Worm (Caenorhabditis elegans) whole organism, L1 larva: Measurements from ENCODE around the gene sumv-1.

Experiments used
- C04F5.9 ChIP-seq: sonication (generic microtip); optimal IDR thresholded peaks from 2 replicates; lab custom pipeline; 2016; ENCODE audit warnings: missing genetic modification characterization, missing compliant biosample characterization
- C34B4.2 ChIP-seq: sonication (generic microtip); optimal IDR thresholded peaks from 2 replicates; lab custom pipeline; 2017; ENCODE audit warnings: mild to moderate bottlenecking, missing genetic modification characterization, missing compliant biosample characterization
- F16B12.6 ChIP-seq: fragments of 150-350 bp; optimal IDR thresholded peaks from 2 replicates; lab custom pipeline; 2014; ENCODE audit warnings: missing biosample characterization, missing genetic modification characterization
- alr-1 ChIP-seq: fragments of 200-800 bp; sonication (Bioruptor generic); optimal IDR thresholded peaks from 2 replicates; lab custom pipeline; 2018; ENCODE audit warnings: borderline replicate concordance, mild to moderate bottlenecking, missing genetic modification characterization, missing compliant biosample characterization
- aly-2 ChIP-seq: fragments of 150-350 bp; optimal IDR thresholded peaks from 2 replicates; lab custom pipeline; 2014; ENCODE audit warnings: missing biosample characterization, missing genetic modification characterization
- ama-1 ChIP-seq: fragments of 150-350 bp; optimal IDR thresholded peaks from 2 replicates; lab custom pipeline; 2014
- ceh-82 ChIP-seq, 3 experiments: fragments of 150-350 bp in 1 of 3; sonication (generic microtip) in 2 of 3; optimal IDR thresholded peaks; 2 replicates each; lab custom pipeline; 2014 to 2017; ENCODE audit warnings: missing biosample characterization in 3 of 3, missing genetic modification characterization in 3 of 3
- dpl-1 ChIP-seq, 3 experiments: fragments of 150-350 bp in 2 of 3; sonication (generic microtip) in 1 of 3; optimal IDR thresholded peaks; 2 replicates each; lab custom pipeline; 2014 to 2017; ENCODE audit warnings: missing biosample characterization in 3 of 3, missing genetic modification characterization in 3 of 3, missing genetic modification reagents in 3 of 3
- efl-1 ChIP-seq, 4 experiments: fragments of 150-350 bp; optimal IDR thresholded peaks in 3 of 4; peaks in 1 of 4; 1 replicate in 1 of 4; 2 replicates in 3 of 4; lab custom pipeline; 2014; ENCODE audit warnings: missing biosample characterization in 2 of 4, missing genetic modification characterization in 2 of 4, missing genetic modification reagents in 2 of 4
- egl-13 ChIP-seq: sonication (generic microtip); optimal IDR thresholded peaks from 2 replicates; lab custom pipeline; 2016; ENCODE audit warnings: missing genotype, missing genetic modification reagents, missing genetic modification characterization, missing compliant biosample characterization
- elt-2 ChIP-seq: sonication (generic microtip); optimal IDR thresholded peaks from 2 replicates; lab custom pipeline; 2016; ENCODE audit warnings: missing genetic modification characterization, mild to moderate bottlenecking, inconsistent platforms, missing compliant biosample characterization, missing genetic modification reagents
- fos-1 ChIP-seq: fragments of 150-350 bp; optimal IDR thresholded peaks from 2 replicates; lab custom pipeline; 2014; ENCODE audit warnings: missing biosample characterization, missing genetic modification characterization
- hlh-17 ChIP-seq: fragments of 200-800 bp; sonication (Bioruptor generic); optimal IDR thresholded peaks from 2 replicates; lab custom pipeline; 2018; ENCODE audit warnings: missing genetic modification characterization, mild to moderate bottlenecking, missing compliant biosample characterization, moderate library complexity, borderline replicate concordance
- hpl-2 ChIP-seq: fragments of 150-350 bp; optimal IDR thresholded peaks from 2 replicates; lab custom pipeline; 2014; ENCODE audit warnings: missing biosample characterization, missing genetic modification reagents, missing genetic modification characterization
- irx-1 ChIP-seq: sonication (generic microtip); optimal IDR thresholded peaks from 2 replicates; lab custom pipeline; 2016; ENCODE audit warnings: missing genetic modification characterization, missing compliant biosample characterization
- lin-39 ChIP-seq: fragments of 150-350 bp; optimal IDR thresholded peaks from 2 replicates; lab custom pipeline; 2014; ENCODE audit warnings: missing biosample characterization, missing genetic modification reagents, missing genetic modification characterization
- lsy-2 ChIP-seq, 2 experiments: fragments of 150-350 bp; optimal IDR thresholded peaks; 2 replicates each; lab custom pipeline; 2014; ENCODE audit warnings: missing biosample characterization in 2 of 2, missing genetic modification characterization in 2 of 2
- mab-9 ChIP-seq: fragments of 200-800 bp; sonication (Bioruptor generic); IDR thresholded peaks from 2 replicates; pipeline ENCODE4 v1.3.6; 2022; ENCODE audit warnings: missing genetic modification reagents, missing genetic modification characterization, missing compliant biosample characterization
- nhr-19 ChIP-seq: fragments of 200-800 bp; sonication (Bioruptor generic); conservative IDR thresholded peaks from 2 replicates; pipeline ENCODE4 v1.3.6; 2022; ENCODE audit warnings: missing genetic modification characterization, missing compliant biosample characterization
- nhr-20 ChIP-seq: sonication (generic microtip); optimal IDR thresholded peaks from 2 replicates; lab custom pipeline; 2016; ENCODE audit warnings: mild to moderate bottlenecking, missing genetic modification characterization, missing compliant biosample characterization
- nhr-237 ChIP-seq: fragments of 150-350 bp; optimal IDR thresholded peaks from 2 replicates; lab custom pipeline; 2014; ENCODE audit warnings: missing biosample characterization, missing genetic modification characterization
- nhr-28 ChIP-seq: fragments of 150-350 bp; optimal IDR thresholded peaks from 2 replicates; lab custom pipeline; 2014; ENCODE audit warnings: missing biosample characterization, missing genetic modification characterization
- nhr-47 ChIP-seq: sonication (generic microtip); optimal IDR thresholded peaks from 2 replicates; lab custom pipeline; 2016; ENCODE audit warnings: mild to moderate bottlenecking, missing genetic modification characterization, moderate library complexity, missing compliant biosample characterization
- nhr-71 ChIP-seq: sonication (generic microtip); optimal IDR thresholded peaks from 2 replicates; lab custom pipeline; 2016; ENCODE audit warnings: mild to moderate bottlenecking, missing genetic modification characterization, moderate library complexity, missing compliant biosample characterization
- nhr-76 ChIP-seq: sonication (generic microtip); optimal IDR thresholded peaks from 2 replicates; lab custom pipeline; 2017; ENCODE audit warnings: missing biosample characterization, missing genetic modification characterization
- nhr-84 ChIP-seq: sonication (generic microtip); optimal IDR thresholded peaks from 2 replicates; lab custom pipeline; 2017; ENCODE audit warnings: missing biosample characterization, missing genetic modification characterization
- nhr-85 ChIP-seq: sonication (generic microtip); peaks from one replicate; lab custom pipeline; 2016; ENCODE audit warnings: missing genetic modification characterization, inconsistent platforms, missing compliant biosample characterization
- nhr-90 ChIP-seq: sonication (generic microtip); optimal IDR thresholded peaks from 2 replicates; lab custom pipeline; 2016; ENCODE audit warnings: mild to moderate bottlenecking, missing genetic modification characterization, missing compliant biosample characterization; ENCODE audit not compliant: poor library complexity
- rnt-1 ChIP-seq: sonication (generic microtip); optimal IDR thresholded peaks from 2 replicates; lab custom pipeline; 2016; ENCODE audit warnings: mild to moderate bottlenecking, missing genetic modification characterization, moderate library complexity, missing compliant biosample characterization
- snu-23 ChIP-seq: sonication (generic microtip); optimal IDR thresholded peaks from 2 replicates; lab custom pipeline; 2016; ENCODE audit warnings: missing genetic modification characterization, missing compliant biosample characterization
- sptf-1 ChIP-seq: fragments of 150-350 bp; optimal IDR thresholded peaks from 2 replicates; lab custom pipeline; 2014; ENCODE audit warnings: missing biosample characterization, missing genetic modification characterization
- sup-37 ChIP-seq: fragments of 200-800 bp; sonication (Bioruptor generic); optimal IDR thresholded peaks from 2 replicates; lab custom pipeline; 2018; ENCODE audit warnings: mild to moderate bottlenecking, missing genetic modification characterization, missing compliant biosample characterization
- unc-30 ChIP-seq: sonication (generic microtip); optimal IDR thresholded peaks from 2 replicates; lab custom pipeline; 2017; ENCODE audit warnings: missing biosample characterization, missing genetic modification characterization
- unc-86 ChIP-seq: sonication (generic microtip); optimal IDR thresholded peaks from 2 replicates; lab custom pipeline; 2016; ENCODE audit warnings: missing genetic modification characterization, missing compliant biosample characterization
- unc-98 ChIP-seq: fragments of 200-800 bp; sonication (Bioruptor generic); IDR thresholded peaks from 2 replicates; pipeline ENCODE4 v1.3.6; 2022; ENCODE audit warnings: missing genetic modification characterization, missing compliant biosample characterization
- xbp-1 ChIP-seq: sonication (generic microtip); optimal IDR thresholded peaks from 2 replicates; lab custom pipeline; 2016; ENCODE audit warnings: missing genetic modification characterization, missing compliant biosample characterization
- zag-1 ChIP-seq: fragments of 150-350 bp; optimal IDR thresholded peaks from 2 replicates; lab custom pipeline; 2014; ENCODE audit warnings: missing biosample characterization, missing genetic modification characterization
- zip-4 ChIP-seq: fragments of 200-800 bp; sonication (Bioruptor generic); optimal IDR thresholded peaks from 2 replicates; lab custom pipeline; 2018; ENCODE audit warnings: mild to moderate bottlenecking, missing genetic modification characterization, moderate library complexity, missing compliant biosample characterization
- ztf-11 ChIP-seq, 2 experiments: sonication (generic microtip); optimal IDR thresholded peaks; 2 replicates each; lab custom pipeline; 2016 to 2017; ENCODE audit warnings: missing genetic modification characterization in 2 of 2, missing biosample characterization in 1 of 2, missing compliant biosample characterization in 1 of 2
- ztf-4 ChIP-seq: fragments of 150-350 bp; optimal IDR thresholded peaks from 2 replicates; lab custom pipeline; 2014; ENCODE audit warnings: missing biosample characterization, missing genetic modification characterization

sumv-1 gene

DNA sequence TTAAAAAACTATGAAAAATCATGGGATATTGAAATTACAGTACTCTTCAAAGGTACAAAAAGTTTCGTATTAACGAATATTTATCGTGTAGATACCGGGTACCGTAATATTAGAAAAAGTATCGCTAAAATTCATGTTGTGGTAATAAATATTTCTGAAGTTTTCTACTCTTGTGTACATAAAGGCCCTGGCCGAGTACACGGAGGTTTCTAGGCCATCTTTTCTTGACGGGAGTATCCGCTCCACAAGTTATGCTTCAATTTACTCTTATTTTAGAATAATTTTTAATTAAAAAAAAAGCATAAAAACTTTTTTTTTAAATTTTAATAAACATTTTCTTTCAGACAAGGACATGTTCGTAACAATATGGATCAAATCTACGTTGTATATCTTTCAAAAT, 20.8 kb downstream of the sumv-1 start:
- peak; percentile 15 for TF ChIP-seq rnt-1
- no peak for TF ChIP-seq aly-2 (tag; lab: Kevin White, UChicago)
- peak in 1 of 3 experiments; percentile 20 for TF ChIP-seq dpl-1 (GFP tag; optimal IDR thresholded peaks at IDR 0.05; lab: Kevin White, UChicago)

- TF ChIP-seq nhr-71 (tag; lab: Kevin White, UChicago) (peak; percentile 51), lin-39 (tag; lab: Kevin White, UChicago) (no peak), unc-86 (tag; lab: Kevin White, UChicago) (no peak), F16B12.6 (no peak), C34B4.2 (tag; lab: Kevin White, UChicago) (peak; percentile 43), ztf-11 (tag; optimal IDR thresholded peaks at IDR 0.05; lab: Kevin White, UChicago) (no peak), ceh-82 (tag; optimal IDR thresholded peaks at IDR 0.05; lab: Kevin White, UChicago) (no peak), aly-2 (tag; lab: Kevin White, UChicago) (peak; percentile 92), snu-23 (peak; percentile 22), unc-30 (tag; lab: Kevin White, UChicago) (no peak), nhr-20 (tag; lab: Kevin White, UChicago) (peak; percentile 36), rnt-1 (peak; percentile 15), nhr-19 (GFP tag; lab: Robert Waterston, UW) (peak; percentile 25; the same call in 1 of the 2 replicates), fos-1 (tag; lab: Kevin White, UChicago) (peak; percentile 14), efl-1 (optimal IDR thresholded peaks at IDR 0.05; lab: Kevin White, UChicago) (peak; percentile 21 to 41), efl-1 (GFP tag; optimal IDR thresholded peaks at IDR 0.05 in 1 of 2; lab: Kevin White, UChicago) (peak in 1 of 2 experiments; percentile 77), nhr-47 (tag; lab: Kevin White, UChicago) (peak; percentile 46), lsy-2 (tag; optimal IDR thresholded peaks at IDR 0.05; lab: Kevin White, UChicago) (peak in 1 of 2 experiments; percentile 21), elt-2 (tag; lab: Kevin White, UChicago) (peak; percentile 31), sptf-1 (tag; lab: Kevin White, UChicago) (no peak), ama-1 (lab: Kevin White, UChicago) (peak; percentile 90), xbp-1 (tag; lab: Kevin White, UChicago) (peak; percentile 3), ztf-4 (tag; lab: Kevin White, UChicago) (peak; percentile 45), sup-37 (GFP tag; lab: Kevin White, UChicago) (peak; percentile 24), nhr-90 (tag; lab: Kevin White, UChicago) (peak; percentile 17), nhr-85 (tag; lab: Kevin White, UChicago) (no peak), zip-4 (GFP tag; lab: Kevin White, UChicago) (peak; percentile 37)
Measured at ce11 chrIII:5230415-5230814, 23.6 kb downstream of the sumv-1 start, which contains the start of gene prmt-5. Gene prmt-5 (plus strand): TSS chrIII:5230555.

- no peak for TF ChIP-seq hpl-2
- no peak for TF ChIP-seq nhr-237 (tag; lab: Kevin White, UChicago)
- no peak for TF ChIP-seq irx-1 (tag; lab: Kevin White, UChicago)
- no peak for TF ChIP-seq hlh-17 (GFP tag; lab: Kevin White, UChicago)
- TF ChIP-seq mab-9 (GFP tag; lab: Robert Waterston, UW) = no peak
- TF ChIP-seq nhr-84 (tag; lab: Kevin White, UChicago) = no peak
- peak; percentile 94 for TF ChIP-seq alr-1 (tag; lab: Kevin White, UChicago)
- no peak for TF ChIP-seq rnt-1
- TF ChIP-seq unc-98 (GFP tag; lab: Robert Waterston, UW) = no peak
- peak; percentile 59 for TF ChIP-seq nhr-85 (tag; lab: Kevin White, UChicago)
- TF ChIP-seq sptf-1 (tag; lab: Kevin White, UChicago) = no peak
- no peak for TF ChIP-seq C04F5.9 (tag; lab: Kevin White, UChicago)
- TF ChIP-seq zag-1 (tag; lab: Kevin White, UChicago) = no peak
- TF ChIP-seq efl-1 (optimal IDR thresholded peaks at IDR 0.05; lab: Kevin White, UChicago) = no peak
- peak in 1 of 2 experiments; percentile 90 for TF ChIP-seq efl-1 (GFP tag; optimal IDR thresholded peaks at IDR 0.05 in 1 of 2; lab: Kevin White, UChicago)
- no peak for TF ChIP-seq nhr-20 (tag; lab: Kevin White, UChicago)
- TF ChIP-seq nhr-28 = no peak
- TF ChIP-seq egl-13 = no peak
- TF ChIP-seq nhr-76 = peak; percentile 33
- no peak for TF ChIP-seq nhr-90 (tag; lab: Kevin White, UChicago)
Measured at ce11 chrIII:5229511-5230250, 24.3 kb downstream of the sumv-1 start.
